Fruit fly (Drosophila melanogaster): Measurements from ENCODE around the gene CG9519.

dm6 chrX:14848755-14849354, 7.3 kb downstream of the CG9519 start, which contains the start of gene CG9522:
- peak; percentile 82 for TF ChIP-seq CG17806 (tag; optimal IDR thresholded peaks at IDR 0.05)
- peak; percentile 88 for TF ChIP-seq Pif1A (GFP tag; optimal IDR thresholded peaks at IDR 0.05)
